Worm (Caenorhabditis elegans): ENCODE data around the gene C04E6.8.

- TF ChIP-seq sptf-1 (tag; optimal IDR thresholded peaks at IDR 0.05) (no peak), snpc-4 (tag; optimal IDR thresholded peaks at IDR 0.05) (no peak), lin-13 (GFP tag; optimal IDR thresholded peaks at IDR 0.05) (no peak), mdl-1 (tag; optimal IDR thresholded peaks at IDR 0.05) (no peak), dpl-1 (GFP tag; optimal IDR thresholded peaks at IDR 0.05) (no peak), nhr-90 (tag; optimal IDR thresholded peaks at IDR 0.05; ENCODE audit: poor library complexity) (no peak), unc-62 (GFP tag; optimal IDR thresholded peaks at IDR 0.05) (no peak), mab-9 (GFP tag; IDR thresholded peaks at IDR 0.05) (no peak), ces-1 (GFP tag; optimal IDR thresholded peaks at IDR 0.05) (no peak)
Measured at ce11 chrV:5835979-5836615, 47.5 kb downstream of the C04E6.8 start.
